Fruit fly (Drosophila melanogaster) whole organism, embryonic: ENCODE results near the gene Vm26Aa.

ENCODE experiments used
- CG10267 ChIP-seq: fragments of 200-800 bp; sonication (Bioruptor generic); optimal IDR thresholded peaks from 2 replicates; lab custom pipeline; 2018; ENCODE audit warnings: missing biosample characterization, mild to moderate bottlenecking, missing genetic modification characterization, moderate library complexity
- CG12104 ChIP-seq: fragments of 200-800 bp; sonication (Bioruptor generic); optimal IDR thresholded peaks from 3 replicates; lab custom pipeline; 2016; ENCODE audit warnings: missing biosample characterization, missing genetic modification characterization
- CG12236 ChIP-seq: fragments of 200-800 bp; sonication (Bioruptor generic); optimal IDR thresholded peaks from 2 replicates; lab custom pipeline; 2016; ENCODE audit warnings: missing biosample characterization, missing genetic modification characterization
- CG14860 ChIP-seq: fragments of 200-800 bp; sonication (Bioruptor generic); IDR thresholded peaks from 3 replicates; pipeline ENCODE4 v1.3.6; 2022; ENCODE audit warnings: missing biosample characterization, missing genetic modification characterization; ENCODE audit not compliant: partially characterized antibody
- CG2202 ChIP-seq: fragments of 200-800 bp; sonication (Bioruptor generic); optimal IDR thresholded peaks from 2 replicates; lab custom pipeline; 2018; ENCODE audit warnings: missing biosample characterization, mild to moderate bottlenecking, missing genetic modification characterization
- E2f1 ChIP-seq: fragments of 200-800 bp; sonication (Bioruptor generic); IDR thresholded peaks from 2 replicates; pipeline ENCODE4 v1.3.6; 2022; ENCODE audit warnings: missing biosample characterization, missing genetic modification characterization
- Nf-YA ChIP-seq: fragments of 200-800 bp; sonication (Bioruptor generic); IDR thresholded peaks from 2 replicates; pipeline ENCODE4 v1.3.6; 2022; ENCODE audit warnings: missing biosample characterization, missing genetic modification characterization
- Nf-YB ChIP-seq: fragments of 200-800 bp; sonication (Bioruptor generic); optimal IDR thresholded peaks from 3 replicates; lab custom pipeline; 2019; ENCODE audit warnings: missing biosample characterization, mild to moderate bottlenecking, missing genetic modification characterization, moderate library complexity
- bcd ChIP-seq: fragments of 200-800 bp; sonication (Bioruptor generic); optimal IDR thresholded peaks from 2 replicates; lab custom pipeline; 2017; ENCODE audit warnings: missing biosample characterization, mild to moderate bottlenecking, missing genetic modification characterization
- oc ChIP-seq: fragments of 200-800 bp; sonication (Bioruptor generic); optimal IDR thresholded peaks from 2 replicates; lab custom pipeline; 2018; ENCODE audit warnings: missing biosample characterization, mild to moderate bottlenecking, missing genetic modification characterization, moderate library complexity
- vfl ChIP-seq: fragments of 200-800 bp; sonication (Bioruptor generic); optimal IDR thresholded peaks from 2 replicates; lab custom pipeline; 2016; ENCODE audit warnings: missing biosample characterization, missing genetic modification characterization

DNA sequence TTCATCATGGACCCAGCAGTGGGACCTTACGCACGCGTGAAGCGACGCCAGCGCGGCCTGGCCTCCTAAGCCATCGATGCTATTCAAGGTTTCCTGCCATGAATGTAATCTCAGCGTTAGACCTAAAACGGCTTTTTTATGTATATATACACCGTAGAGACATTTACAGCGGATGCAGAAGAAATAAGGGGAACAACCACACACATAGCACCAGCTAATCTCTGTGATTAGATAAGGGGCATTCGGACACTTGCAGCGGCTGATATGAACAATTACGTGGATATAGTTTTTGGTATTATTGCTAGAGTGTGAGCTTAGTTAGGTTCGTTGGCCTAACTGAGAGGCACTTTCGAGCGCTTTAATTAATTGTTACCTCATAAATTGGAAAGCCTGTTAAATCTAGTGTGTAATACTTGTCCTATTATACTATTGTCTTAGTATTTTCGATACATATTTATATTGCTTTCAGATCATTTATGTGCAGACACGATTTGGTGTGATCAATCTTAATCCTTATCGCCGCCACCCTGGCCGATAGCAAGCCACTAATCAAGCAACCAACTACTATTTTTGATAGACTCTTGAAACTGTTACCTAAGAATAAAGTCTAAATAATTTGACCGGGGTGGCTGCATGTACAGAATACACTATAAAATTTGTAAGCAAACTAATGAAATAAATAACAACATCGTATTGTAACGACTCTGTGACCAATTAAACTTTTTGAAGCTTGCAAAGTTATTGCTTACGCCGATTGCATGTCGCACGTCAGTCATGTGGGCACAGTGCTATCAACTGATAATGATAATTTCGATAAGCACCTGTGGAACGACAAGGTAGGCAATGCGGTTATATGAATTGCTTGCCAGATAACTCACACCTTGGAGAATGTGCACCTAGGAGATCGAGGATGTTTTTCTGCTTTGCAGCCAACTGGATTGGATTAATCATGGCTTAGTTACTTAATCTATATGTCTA, 28.3 kb upstream of the Vm26Aa start:
- no peak for TF ChIP-seq CG12236 (GFP tag; lab: Kevin White, UChicago)
- TF ChIP-seq CG12104 (GFP tag; lab: Kevin White, UChicago) = no peak
- TF ChIP-seq CG10267 (tag; lab: Kevin White, UChicago) = no peak
- TF ChIP-seq CG14860 (GFP tag; lab: Robert Waterston, UW) = no peak
- TF ChIP-seq Nf-YA (GFP tag; lab: Robert Waterston, UW) = no peak
- TF ChIP-seq vfl (GFP tag; lab: Kevin White, UChicago) = no peak
- no peak for TF ChIP-seq bcd (GFP tag; lab: Kevin White, UChicago)
- no peak for TF ChIP-seq E2f1 (GFP tag; lab: Robert Waterston, UW)
- no peak for TF ChIP-seq Nf-YB
- no peak for TF ChIP-seq CG2202 (tag; lab: Kevin White, UChicago)
- TF ChIP-seq oc = no peak
